Worm (Caenorhabditis elegans): ENCODE data around the gene F20C5.6.

Gene F20C5.6

DNA sequence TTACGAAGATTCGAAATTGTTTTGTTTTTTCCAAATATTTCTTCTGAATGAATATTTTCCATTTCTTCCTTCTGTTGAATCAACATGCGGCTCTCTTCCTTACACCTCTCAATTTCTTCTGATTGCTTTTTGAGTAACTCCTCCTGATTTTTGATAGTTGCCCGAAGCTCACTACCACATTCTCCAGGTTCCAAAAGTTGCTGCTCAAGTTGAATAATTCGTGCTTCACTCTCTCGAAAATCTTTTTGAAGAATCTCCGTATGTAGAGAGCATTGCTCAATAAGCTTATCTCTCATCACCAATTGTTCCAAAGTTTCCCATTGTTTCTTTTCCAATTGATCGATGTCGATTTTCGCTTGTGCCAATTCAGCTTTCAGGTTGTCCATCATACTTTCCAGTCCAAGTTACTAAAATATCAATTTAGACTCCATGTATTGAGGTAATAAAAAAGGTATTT, at the start of gene F20C5.6:
TSS of gene F20C5.6 (minus strand) at position 407 of the 457 bp plus-strand sequence.
- no peak for TF ChIP-seq odd-2 (tag; optimal IDR thresholded peaks at IDR 0.05)
- TF ChIP-seq mec-3 (tag; optimal IDR thresholded peaks at IDR 0.05; ENCODE audit: borderline replicate concordance) = no peak
- no peak for TF ChIP-seq tbx-7 (tag; optimal IDR thresholded peaks at IDR 0.05)
- no peak for TF ChIP-seq lim-6 (tag; optimal IDR thresholded peaks at IDR 0.05)
- TF ChIP-seq ceh-18 (tag; optimal IDR thresholded peaks at IDR 0.05) = no peak
- TF ChIP-seq pax-1 (tag; optimal IDR thresholded peaks at IDR 0.05) = no peak
- TF ChIP-seq unc-3 (GFP tag; conservative IDR thresholded peaks at IDR 0.05) = no peak
- TF ChIP-seq unc-3 (tag; optimal IDR thresholded peaks at IDR 0.05) = no peak
- no peak for TF ChIP-seq F13H6.1 (tag; optimal IDR thresholded peaks at IDR 0.05)
- no peak for TF ChIP-seq Y22D7AL.16 (tag; optimal IDR thresholded peaks at IDR 0.05)

DNA sequence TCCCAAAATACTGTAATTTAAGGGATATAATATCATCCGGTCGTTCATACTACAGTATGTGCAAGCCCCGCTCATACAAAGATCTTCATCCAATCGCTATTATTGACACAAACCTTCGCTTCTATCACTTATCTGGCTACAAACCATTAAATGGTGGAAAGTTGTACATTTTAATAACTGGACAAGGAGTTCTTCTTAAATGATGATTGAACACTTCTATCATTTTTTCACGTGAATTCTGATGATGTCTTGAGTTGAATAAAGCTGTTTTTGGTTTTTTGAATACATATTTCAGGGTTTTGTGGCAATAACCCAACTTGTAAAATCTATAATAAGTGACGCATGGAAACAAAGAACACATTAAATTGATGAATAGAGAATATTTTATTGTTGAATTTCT, 49.6 kb upstream of the F20C5.6 start:
- TF ChIP-seq hlh-30 (tag; optimal IDR thresholded peaks at IDR 0.05; ENCODE audit: insufficient read depth) (no peak), zip-5 (tag; optimal IDR thresholded peaks at IDR 0.05) (no peak), ceh-45 (GFP tag; IDR thresholded peaks at IDR 0.05) (no peak), eyg-1 (tag; optimal IDR thresholded peaks at IDR 0.05) (no peak), sdc-2 (tag; optimal IDR thresholded peaks at IDR 0.05) (no peak), pros-1 (tag; optimal IDR thresholded peaks at IDR 0.05) (no peak), lim-6 (tag; optimal IDR thresholded peaks at IDR 0.05) (no peak), hlh-6 (tag; optimal IDR thresholded peaks at IDR 0.05) (no peak), Y22D7AL.16 (tag; optimal IDR thresholded peaks at IDR 0.05) (no peak), nfya-1 (tag; optimal IDR thresholded peaks at IDR 0.05) (no peak), unc-3 (GFP tag; conservative IDR thresholded peaks at IDR 0.05) (no peak), unc-3 (tag; optimal IDR thresholded peaks at IDR 0.05) (no peak), pha-4 (tag; optimal IDR thresholded peaks at IDR 0.05) (no peak), fkh-10 (GFP tag; optimal IDR thresholded peaks at IDR 0.05) (no peak), hlh-8 (tag; optimal IDR thresholded peaks at IDR 0.05) (no peak)

DNA sequence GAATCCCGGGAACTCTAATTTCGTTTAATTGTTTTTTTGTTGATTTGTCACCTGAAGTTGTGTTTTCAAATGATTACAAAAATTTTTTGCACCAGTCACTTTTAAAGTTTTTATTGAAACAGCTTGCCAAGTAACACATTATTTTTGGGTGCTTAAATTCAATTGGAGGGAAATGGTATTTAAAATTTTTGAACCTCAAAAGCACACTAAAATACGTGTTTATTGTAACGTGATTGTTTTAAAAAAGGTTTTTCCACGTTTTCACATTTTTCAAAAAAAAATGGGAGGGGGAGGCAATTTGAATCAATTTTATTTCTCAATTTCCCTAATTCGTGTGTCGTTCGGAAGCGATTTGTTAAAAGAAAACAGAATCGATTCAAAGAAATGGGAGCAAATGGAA, 48.1 kb upstream of the F20C5.6 start, which contains the start of gene T28C6.5:
TSS of gene T28C6.5 (plus strand) at position 301 of the 400 bp plus-strand sequence.
- TF ChIP-seq nhr-11 (tag; optimal IDR thresholded peaks at IDR 0.05) (no peak), ceh-31 (tag; optimal IDR thresholded peaks at IDR 0.05) (no peak), unc-42 (tag; optimal IDR thresholded peaks at IDR 0.05) (no peak), C08G9.2 (tag; optimal IDR thresholded peaks at IDR 0.05) (no peak), pha-4 (tag; optimal IDR thresholded peaks at IDR 0.05) (no peak), lim-6 (tag; optimal IDR thresholded peaks at IDR 0.05) (no peak), ceh-9 (tag; optimal IDR thresholded peaks at IDR 0.05) (no peak), zip-5 (tag; optimal IDR thresholded peaks at IDR 0.05) (no peak), npax-4 (tag; optimal IDR thresholded peaks at IDR 0.05) (no peak), unc-55 (GFP tag; optimal IDR thresholded peaks at IDR 0.05) (no peak), ceh-2 (tag; optimal IDR thresholded peaks at IDR 0.05) (no peak), C38D4.7 (GFP tag; optimal IDR thresholded peaks at IDR 0.05) (no peak)

- TF ChIP-seq dve-1 (tag; optimal IDR thresholded peaks at IDR 0.05) = no peak
- TF ChIP-seq pax-1 (tag; optimal IDR thresholded peaks at IDR 0.05) = no peak
- TF ChIP-seq C08G9.2 (tag; optimal IDR thresholded peaks at IDR 0.05) = no peak
- no peak for TF ChIP-seq unc-42 (tag; optimal IDR thresholded peaks at IDR 0.05)
- TF ChIP-seq tbx-2 (tag; optimal IDR thresholded peaks at IDR 0.05) = no peak
- TF ChIP-seq ceh-9 (tag; optimal IDR thresholded peaks at IDR 0.05) = no peak
- no peak for TF ChIP-seq zip-5 (tag; optimal IDR thresholded peaks at IDR 0.05)
- TF ChIP-seq ceh-30 (tag; optimal IDR thresholded peaks at IDR 0.05) = no peak
- TF ChIP-seq hlh-8 (tag; optimal IDR thresholded peaks at IDR 0.05) = no peak
- no peak for TF ChIP-seq gmeb-2 (tag; optimal IDR thresholded peaks at IDR 0.05)
- no peak for TF ChIP-seq madf-2 (tag; optimal IDR thresholded peaks at IDR 0.05)
- no peak for TF ChIP-seq ceh-31 (tag; optimal IDR thresholded peaks at IDR 0.05)
- TF ChIP-seq lin-11 (tag; optimal IDR thresholded peaks at IDR 0.05) = no peak
- no peak for TF ChIP-seq pha-4 (tag; optimal IDR thresholded peaks at IDR 0.05)
- TF ChIP-seq rnt-1 (tag; optimal IDR thresholded peaks at IDR 0.05) = no peak
- TF ChIP-seq nfya-1 (tag; optimal IDR thresholded peaks at IDR 0.05) = no peak
- no peak for TF ChIP-seq ceh-19 (GFP tag; optimal IDR thresholded peaks at IDR 0.05)
These were observed 47.0 kb upstream of the F20C5.6 start, which contains the start of gene T28C6.3 for ce11 chrIV:8820041-8820440. Gene T28C6.3, plus strand, starts transcription at chrIV:8820341.

Data from whole organism, late embryonic.